Worm (Caenorhabditis elegans): ENCODE data around the gene Y54G2A.44.

Gene Y54G2A.44

DNA sequence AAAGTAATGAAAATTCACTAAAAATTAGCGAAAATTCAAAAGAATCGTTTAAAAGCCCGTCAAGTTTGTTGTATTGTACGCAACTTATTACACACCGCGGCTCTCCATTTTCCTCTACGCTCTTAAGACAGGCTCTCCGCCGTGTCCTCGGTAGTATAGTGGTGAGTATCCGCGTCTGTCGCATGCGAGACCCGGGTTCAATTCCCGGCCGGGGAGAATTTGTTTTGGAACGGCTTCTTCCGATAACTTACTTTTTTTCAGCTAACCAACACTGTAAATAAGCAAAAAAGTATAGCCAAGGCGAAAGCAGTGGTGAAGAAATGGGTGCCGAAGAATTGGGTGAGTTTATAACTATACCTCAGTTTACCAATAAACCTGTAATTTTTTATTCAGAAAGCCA is 535 bp downstream of the Y54G2A.44 start (continued):
- TF ChIP-seq T07F8.4 (tag; optimal IDR thresholded peaks at IDR 0.05) (peak; percentile 40), tbx-9 (tag; optimal IDR thresholded peaks at IDR 0.05; ENCODE audit: borderline replicate concordance) (no peak), fkh-3 (tag; optimal IDR thresholded peaks at IDR 0.05) (no peak), nfya-2 (GFP tag; IDR thresholded peaks at IDR 0.05) (no peak), unc-62 (GFP tag; optimal IDR thresholded peaks at IDR 0.05) (no peak), Y95B8A.8 (GFP tag; IDR thresholded peaks at IDR 0.05) (no peak), ztf-3 (GFP tag; optimal IDR thresholded peaks at IDR 0.05) (no peak), repo-1 (tag; optimal IDR thresholded peaks at IDR 0.05) (no peak), snpc-1.1 (tag; optimal IDR thresholded peaks at IDR 0.05; ENCODE audit: insufficient read depth) (no peak), snpc-3.4 (tag; optimal IDR thresholded peaks at IDR 0.05) (peak; percentile 7), lin-26 (GFP tag; IDR thresholded peaks at IDR 0.05) (peak; percentile 86), F10E7.11 (tag; optimal IDR thresholded peaks at IDR 0.05) (no peak), Y53G8AR.9 (GFP tag; conservative IDR thresholded peaks at IDR 0.05) (no peak), egl-44 (GFP tag; IDR thresholded peaks at IDR 0.05) (0 out of 2 replicates have a peak, but pooled peaks have one; percentile 32), mel-28 (tag; optimal IDR thresholded peaks at IDR 0.05; ENCODE audit: borderline replicate concordance) (no peak), nhr-179 (tag; optimal IDR thresholded peaks at IDR 0.05) (no peak), ztf-26 (tag; optimal IDR thresholded peaks at IDR 0.05) (no peak), attf-3 (GFP tag; conservative IDR thresholded peaks at IDR 0.05) (no peak), hmg-20 (GFP tag; IDR thresholded peaks at IDR 0.05) (peak; percentile 58; the same call in 1 of the 2 replicates), attf-5 (GFP tag; optimal IDR thresholded peaks at IDR 0.05) (peak; percentile 21), madf-3 (GFP tag; IDR thresholded peaks at IDR 0.05) (0 out of 2 replicates have a peak, but pooled peaks have one; percentile 54), hlh-12 (tag; optimal IDR thresholded peaks at IDR 0.05) (no peak), ceh-79 (tag; optimal IDR thresholded peaks at IDR 0.05) (no peak), Y79H2A.3 (GFP tag; conservative IDR thresholded peaks at IDR 0.05) (no peak), snpc-1.3 (tag; optimal IDR thresholded peaks at IDR 0.05; ENCODE audit: insufficient read depth) (peak; percentile 25), madf-10 (tag; optimal IDR thresholded peaks at IDR 0.05) (peak; percentile 33), ceh-27 (GFP tag; optimal IDR thresholded peaks at IDR 0.05) (no peak), ets-4 (GFP tag; optimal IDR thresholded peaks at IDR 0.05) (no peak), him-1 (tag; optimal IDR thresholded peaks at IDR 0.05) (no peak), nfya-1 (tag; optimal IDR thresholded peaks at IDR 0.05; ENCODE audit: borderline replicate concordance, insufficient read depth) (no peak), K11D2.4 (GFP tag; IDR thresholded peaks at IDR 0.05) (no peak), lsl-1 (GFP tag; optimal IDR thresholded peaks at IDR 0.05) (peak; percentile 9), hlh-26 (GFP tag; conservative IDR thresholded peaks at IDR 0.05) (no peak), cebp-1 (GFP tag; IDR thresholded peaks at IDR 0.05) (no peak), cebp-1 (tag; optimal IDR thresholded peaks at IDR 0.05) (peak; percentile 16), athp-1 (tag; optimal IDR thresholded peaks at IDR 0.05) (peak; percentile 37), B0019.2 (GFP tag; conservative IDR thresholded peaks at IDR 0.05) (no peak), C06A6.2 (GFP tag; conservative IDR thresholded peaks at IDR 0.05) (no peak), K12H6.12 (tag; optimal IDR thresholded peaks at IDR 0.05) (no peak), D2030.7 (GFP tag; IDR thresholded peaks at IDR 0.05) (peak; percentile 52; the same call in 1 of the 2 replicates), madf-6 (GFP tag; IDR thresholded peaks at IDR 0.05) (peak; percentile 58; the same call in 1 of the 2 replicates), nhr-80 (tag; optimal IDR thresholded peaks at IDR 0.05) (peak; percentile 1), dpff-1 (tag; optimal IDR thresholded peaks at IDR 0.05) (no peak), die-1 (tag; optimal IDR thresholded peaks at IDR 0.05) (peak; percentile 66), nhr-27 (tag; optimal IDR thresholded peaks at IDR 0.05) (no peak), B0261.1 (tag; optimal IDR thresholded peaks at IDR 0.05) (peak; percentile 85), F55B11.4 (tag; optimal IDR thresholded peaks at IDR 0.05; ENCODE audit: borderline replicate concordance, insufficient read depth) (no peak), mes-4 (tag; optimal IDR thresholded peaks at IDR 0.05) (no peak), F39B2.1 (GFP tag; IDR thresholded peaks at IDR 0.05) (no peak)

Measured in whole organism, young adult.